Worm (Caenorhabditis elegans) whole organism, L3 larva: ENCODE measurements around the gene Y39A1C.1.

ENCODE experiments used
- R02D3.7 ChIP-seq: fragments of 150-350 bp; optimal IDR thresholded peaks from 2 replicates; lab custom pipeline; 2014; ENCODE audit warnings: missing biosample characterization, missing genetic modification characterization
- ZK546.5 ChIP-seq: sonication (generic microtip); optimal IDR thresholded peaks from 2 replicates; lab custom pipeline; 2017; ENCODE audit warnings: missing biosample characterization, missing genetic modification characterization
- ama-1 ChIP-seq: fragments of 150-350 bp; optimal IDR thresholded peaks from 2 replicates; lab custom pipeline; 2018
- ceh-16 ChIP-seq: sonication (generic microtip); optimal IDR thresholded peaks from 2 replicates; lab custom pipeline; 2017; ENCODE audit warnings: missing biosample characterization, missing genetic modification characterization
- ceh-28 ChIP-seq: fragments of 150-350 bp; optimal IDR thresholded peaks from 2 replicates; lab custom pipeline; 2014; ENCODE audit warnings: missing biosample characterization, missing genetic modification reagents, missing genetic modification characterization
- ceh-82 ChIP-seq: fragments of 150-350 bp; optimal IDR thresholded peaks from 2 replicates; lab custom pipeline; 2014; ENCODE audit warnings: missing biosample characterization, missing genetic modification characterization
- ceh-9 ChIP-seq: sonication (generic microtip); optimal IDR thresholded peaks from 2 replicates; lab custom pipeline; 2018; ENCODE audit warnings: missing biosample characterization, missing genetic modification characterization
- daf-12 ChIP-seq: fragments of 150-350 bp; optimal IDR thresholded peaks from 2 replicates; lab custom pipeline; 2014; ENCODE audit warnings: missing biosample characterization, missing genetic modification reagents, missing genetic modification characterization
- egl-27 ChIP-seq: sonication (generic microtip); optimal IDR thresholded peaks from 4 replicates; lab custom pipeline; 2017; ENCODE audit warnings: missing biosample characterization, missing genetic modification reagents, missing genetic modification characterization
- egl-5 ChIP-seq: fragments of 150-350 bp; optimal IDR thresholded peaks from 2 replicates; lab custom pipeline; 2017; ENCODE audit warnings: missing biosample characterization, missing genetic modification reagents, missing genetic modification characterization, inconsistent platforms
- elt-1 ChIP-seq: fragments of 150-350 bp; optimal IDR thresholded peaks from 2 replicates; lab custom pipeline; 2014; ENCODE audit warnings: missing biosample characterization, missing genetic modification characterization
- elt-2 ChIP-seq: sonication (generic microtip); optimal IDR thresholded peaks from 2 replicates; lab custom pipeline; 2016; ENCODE audit warnings: missing genetic modification reagents, mild to moderate bottlenecking, missing genetic modification characterization, missing compliant biosample characterization
- eor-1 ChIP-seq, 2 experiments: fragments of 150-350 bp; optimal IDR thresholded peaks; 2 replicates each; lab custom pipeline; 2014 to 2018; ENCODE audit warnings: missing biosample characterization in 2 of 2, missing genetic modification characterization in 2 of 2
- fkh-10 ChIP-seq: sonication (generic microtip); optimal IDR thresholded peaks from 2 replicates; lab custom pipeline; 2017; ENCODE audit warnings: missing biosample characterization, missing genetic modification reagents, missing genetic modification characterization
- fkh-2 ChIP-seq: fragments of 150-350 bp; optimal IDR thresholded peaks from 2 replicates; lab custom pipeline; 2014; ENCODE audit warnings: missing biosample characterization, missing genetic modification reagents, missing genetic modification characterization
- fos-1 ChIP-seq: fragments of 150-350 bp; optimal IDR thresholded peaks from 2 replicates; lab custom pipeline; 2014; ENCODE audit warnings: missing biosample characterization, missing genetic modification characterization
- hmg-11 ChIP-seq: sonication (generic microtip); optimal IDR thresholded peaks from 2 replicates; lab custom pipeline; 2016; ENCODE audit warnings: missing genetic modification characterization, missing compliant biosample characterization
- jun-1 ChIP-seq: fragments of 150-350 bp; optimal IDR thresholded peaks from 2 replicates; lab custom pipeline; 2014; ENCODE audit warnings: missing biosample characterization, missing genetic modification reagents, missing genetic modification characterization
- lin-15B ChIP-seq: fragments of 150-350 bp; optimal IDR thresholded peaks from 2 replicates; lab custom pipeline; 2014; ENCODE audit warnings: missing biosample characterization, missing genetic modification characterization
- lin-39 ChIP-seq: fragments of 150-350 bp; optimal IDR thresholded peaks from 2 replicates; lab custom pipeline; 2018; ENCODE audit warnings: missing biosample characterization, missing genetic modification reagents, missing genetic modification characterization
- lsy-12 ChIP-seq: sonication (generic microtip); optimal IDR thresholded peaks from 2 replicates; lab custom pipeline; 2016; ENCODE audit warnings: mild to moderate bottlenecking, missing genetic modification characterization, missing compliant biosample characterization
- mml-1 ChIP-seq: fragments of 150-350 bp; sonication (generic microtip); optimal IDR thresholded peaks from 3 replicates; lab custom pipeline; 2014; ENCODE audit warnings: missing biosample characterization, missing genetic modification characterization
- nfya-1 ChIP-seq: sonication (generic microtip); optimal IDR thresholded peaks from 2 replicates; lab custom pipeline; 2017; ENCODE audit warnings: missing genetic modification characterization, mild to moderate bottlenecking, missing compliant biosample characterization, antibody characterized with exemption, moderate library complexity; ENCODE audit not compliant: insufficient read depth
- nhr-11 ChIP-seq: fragments of 150-350 bp; optimal IDR thresholded peaks from 2 replicates; lab custom pipeline; 2014; ENCODE audit warnings: missing biosample characterization, missing genetic modification characterization
- nhr-12 ChIP-seq: fragments of 150-350 bp; optimal IDR thresholded peaks from 2 replicates; lab custom pipeline; 2014; ENCODE audit warnings: missing biosample characterization, missing genetic modification characterization
- nhr-23 ChIP-seq: fragments of 150-350 bp; optimal IDR thresholded peaks from 2 replicates; lab custom pipeline; 2014; ENCODE audit warnings: missing biosample characterization, missing genetic modification reagents, missing genetic modification characterization
- nhr-25 ChIP-seq: sonication (generic microtip); optimal IDR thresholded peaks from 2 replicates; lab custom pipeline; 2017; ENCODE audit warnings: missing biosample characterization, missing genetic modification characterization
- nhr-43 ChIP-seq: sonication (generic microtip); optimal IDR thresholded peaks from 2 replicates; lab custom pipeline; 2016; ENCODE audit warnings: mild to moderate bottlenecking, missing genetic modification characterization, missing compliant biosample characterization; ENCODE audit not compliant: poor library complexity, severe bottlenecking
- nhr-76 ChIP-seq: fragments of 150-350 bp; sonication (generic microtip); optimal IDR thresholded peaks from 5 replicates; lab custom pipeline; 2014; ENCODE audit warnings: missing biosample characterization, missing genetic modification characterization
- nhr-77 ChIP-seq: fragments of 150-350 bp; optimal IDR thresholded peaks from 2 replicates; lab custom pipeline; 2014; ENCODE audit warnings: missing biosample characterization, missing genetic modification characterization
- pha-4 ChIP-seq: fragments of 150-350 bp; optimal IDR thresholded peaks from 2 replicates; lab custom pipeline; 2014; ENCODE audit warnings: missing biosample characterization, missing genetic modification reagents, missing genetic modification characterization
- pqm-1 ChIP-seq: fragments of 150-350 bp; optimal IDR thresholded peaks from 2 replicates; lab custom pipeline; 2017; ENCODE audit warnings: missing biosample characterization, missing genetic modification characterization, inconsistent platforms
- skn-1 ChIP-seq: fragments of 150-350 bp; optimal IDR thresholded peaks from 2 replicates; lab custom pipeline; 2014; ENCODE audit warnings: missing biosample characterization, missing genetic modification characterization
- snpc-4 ChIP-seq: fragments of 150-350 bp; optimal IDR thresholded peaks from 2 replicates; lab custom pipeline; 2014; ENCODE audit warnings: missing biosample characterization, missing genetic modification characterization
- tbx-2 ChIP-seq: sonication (generic microtip); optimal IDR thresholded peaks from 2 replicates; lab custom pipeline; 2016; ENCODE audit warnings: mild to moderate bottlenecking, missing genetic modification characterization, missing compliant biosample characterization
- unc-39 ChIP-seq: sonication (generic microtip); optimal IDR thresholded peaks from 4 replicates; lab custom pipeline; 2017; ENCODE audit warnings: missing biosample characterization, missing genetic modification characterization
- unc-62 ChIP-seq: fragments of 150-350 bp; sonication (generic microtip); optimal IDR thresholded peaks from 4 replicates; lab custom pipeline; 2014; ENCODE audit warnings: missing biosample characterization, missing genetic modification reagents, missing genetic modification characterization
- zag-1 ChIP-seq: fragments of 150-350 bp; optimal IDR thresholded peaks from 2 replicates; lab custom pipeline; 2014; ENCODE audit warnings: missing biosample characterization, missing genetic modification characterization
- ztf-11 ChIP-seq: fragments of 150-350 bp; optimal IDR thresholded peaks from 2 replicates; lab custom pipeline; 2014; ENCODE audit warnings: missing biosample characterization, missing genetic modification characterization
- ztf-4 ChIP-seq: fragments of 150-350 bp; optimal IDR thresholded peaks from 2 replicates; lab custom pipeline; 2014; ENCODE audit warnings: missing biosample characterization, missing genetic modification characterization

Gene Y39A1C.1

DNA sequence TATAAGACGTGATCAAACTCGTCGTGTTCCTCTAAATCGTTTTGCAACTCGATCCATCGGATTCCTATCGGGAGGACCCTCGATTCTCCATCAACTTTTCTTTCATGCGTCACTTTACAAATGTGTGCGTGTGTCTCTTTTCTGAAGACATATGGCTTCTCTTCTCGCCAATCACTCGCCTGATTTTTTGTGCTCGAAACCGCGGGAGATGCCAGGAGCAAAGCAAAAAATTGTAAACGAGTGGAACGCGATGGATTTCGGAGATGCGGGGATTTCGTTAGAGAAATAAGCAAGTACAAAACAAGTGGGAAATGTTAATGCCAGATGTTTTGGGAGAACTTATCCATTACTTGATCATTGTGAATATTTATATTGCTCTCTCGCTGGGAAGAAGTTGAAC, 31.0 kb upstream of the Y39A1C.1 start:
- no peak for TF ChIP-seq pha-4
- TF ChIP-seq egl-5, result peak; percentile 4

DNA sequence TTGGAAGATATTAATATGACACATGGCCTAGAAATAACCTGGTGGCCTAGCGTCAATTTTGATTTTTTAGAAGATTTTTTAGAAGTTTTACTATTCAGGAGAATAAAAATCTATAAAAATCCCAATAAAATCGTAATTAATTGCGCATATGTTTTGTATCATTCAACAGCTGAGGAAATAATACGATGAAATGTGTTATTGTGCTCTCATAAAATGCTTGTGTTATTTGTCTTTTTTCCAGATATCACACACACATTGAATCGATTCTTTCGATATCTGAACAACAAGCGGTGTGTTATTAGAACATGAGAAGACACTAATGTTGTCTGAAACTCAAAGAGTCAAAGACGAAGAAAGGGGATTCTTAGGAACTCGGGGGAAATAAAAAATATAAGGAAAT, 30.2 kb upstream of the Y39A1C.1 start:
- TF ChIP-seq ztf-4, result no peak
- no peak for TF ChIP-seq egl-5
- TF ChIP-seq ceh-16 (tag; lab: Kevin White, UChicago), result no peak
- no peak for TF ChIP-seq lin-15B (tag; lab: Kevin White, UChicago)
- no peak for TF ChIP-seq ceh-9 (tag; lab: Kevin White, UChicago)
- TF ChIP-seq nhr-23, result no peak
- no peak for TF ChIP-seq unc-39 (tag; lab: Kevin White, UChicago)
- TF ChIP-seq ceh-82 (tag; lab: Kevin White, UChicago), result no peak
- TF ChIP-seq elt-1 (tag; lab: Kevin White, UChicago), result no peak
- no peak for TF ChIP-seq pha-4
- TF ChIP-seq egl-27 (tag; lab: Kevin White, UChicago), result no peak
- no peak for TF ChIP-seq nhr-43 (tag; lab: Kevin White, UChicago)
- no peak for TF ChIP-seq nhr-12 (tag; lab: Kevin White, UChicago)
- TF ChIP-seq skn-1 (tag; lab: Kevin White, UChicago), result no peak
- TF ChIP-seq nfya-1 (tag; lab: Kevin White, UChicago), result no peak

DNA sequence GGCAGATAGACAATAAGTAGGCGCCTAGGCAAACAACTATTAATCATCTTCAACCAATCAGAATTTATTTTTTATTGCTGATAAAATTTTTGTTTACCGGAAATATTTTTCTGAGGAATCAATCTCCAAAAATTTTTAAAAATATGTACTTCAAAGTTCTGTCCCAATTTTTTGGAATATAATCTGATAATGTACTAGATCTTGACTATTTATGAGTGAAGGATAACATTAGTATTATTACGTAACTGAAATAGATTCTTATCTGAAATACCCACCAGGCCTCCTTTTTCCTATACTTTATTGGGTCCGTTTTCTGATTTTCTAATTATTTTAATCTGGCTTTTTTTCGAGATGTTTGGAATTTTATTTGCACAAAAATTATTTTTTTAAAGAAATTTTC, 23.8 kb upstream of the Y39A1C.1 start:
- no peak for TF ChIP-seq egl-27 (tag; lab: Kevin White, UChicago)
- TF ChIP-seq lin-39 (tag; lab: Kevin White, UChicago), result no peak
- TF ChIP-seq nhr-77 (tag; lab: Kevin White, UChicago), result no peak
- no peak for TF ChIP-seq jun-1 (tag; lab: Kevin White, UChicago)
- no peak for TF ChIP-seq pha-4
- no peak for TF ChIP-seq nhr-76 (tag; lab: Kevin White, UChicago)
- no peak for TF ChIP-seq ceh-82 (tag; lab: Kevin White, UChicago)
- TF ChIP-seq ama-1 (lab: Kevin White, UChicago), result no peak
- TF ChIP-seq eor-1 (tag; optimal IDR thresholded peaks at IDR 0.05; lab: Kevin White, UChicago), result no peak
- no peak for TF ChIP-seq nhr-11
- TF ChIP-seq nfya-1 (tag; lab: Kevin White, UChicago), result no peak
- no peak for TF ChIP-seq fkh-2 (tag; lab: Kevin White, UChicago)
- TF ChIP-seq pqm-1 (tag; lab: Kevin White, UChicago), result no peak
- no peak for TF ChIP-seq fos-1 (tag; lab: Kevin White, UChicago)
- no peak for TF ChIP-seq ceh-16 (tag; lab: Kevin White, UChicago)
- TF ChIP-seq, all 47 proteins: peak for 0

DNA sequence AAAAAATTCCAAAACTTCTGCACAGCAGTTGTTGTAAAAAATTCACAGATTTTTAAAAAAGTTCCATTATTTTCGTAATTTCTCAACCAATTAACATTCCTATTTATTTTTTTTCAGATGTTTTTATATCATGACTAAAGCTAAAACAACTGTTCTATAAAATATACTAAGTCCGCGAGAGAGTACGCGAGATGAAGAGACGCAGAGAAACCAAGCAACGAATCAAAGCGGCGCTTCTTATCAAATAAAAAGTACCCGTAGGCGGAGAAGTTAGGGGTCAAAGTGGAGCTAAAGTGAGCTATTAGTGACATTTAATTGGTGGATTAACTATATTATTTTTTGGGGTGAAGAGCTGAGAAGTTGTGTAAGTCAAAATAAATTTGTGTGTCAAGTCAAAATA, 22.6 kb upstream of the Y39A1C.1 start, which contains the start of gene sbsp-1:
Gene sbsp-1 (plus strand): TSS at position 301 of the 400 bp plus-strand sequence.
- no peak for TF ChIP-seq lin-15B (tag; lab: Kevin White, UChicago)
- no peak for TF ChIP-seq nfya-1 (tag; lab: Kevin White, UChicago)
- TF ChIP-seq fos-1 (tag; lab: Kevin White, UChicago), result no peak
- no peak for TF ChIP-seq R02D3.7 (tag; lab: Kevin White, UChicago)
- no peak for TF ChIP-seq ZK546.5 (tag; lab: Kevin White, UChicago)
- TF ChIP-seq fkh-10 (GFP tag; lab: Kevin White, UChicago), result no peak

DNA sequence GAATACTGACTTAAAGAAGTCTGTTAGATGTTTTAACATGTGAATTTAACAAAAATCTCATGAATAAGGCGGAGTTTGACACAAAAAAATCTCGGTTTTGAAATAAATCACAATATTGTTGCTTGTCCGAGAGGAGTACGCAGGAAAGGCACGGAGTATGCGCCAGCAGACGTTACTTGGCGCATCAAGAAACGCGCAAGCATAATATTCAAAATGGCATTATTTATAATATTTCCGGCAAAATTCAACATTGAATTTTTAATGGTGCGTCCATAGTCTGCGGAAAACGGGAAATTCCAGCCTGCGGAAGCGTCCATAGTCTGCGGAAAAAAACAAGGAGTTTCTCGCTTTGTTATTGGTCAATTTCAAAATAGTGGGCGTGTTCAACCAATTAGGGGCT, 10.4 kb upstream of the Y39A1C.1 start, which contains the start of gene pde-12:
Gene pde-12 (minus strand): TSS at position 148 of the 400 bp plus-strand sequence.
- TF ChIP-seq pqm-1 (tag; lab: Kevin White, UChicago) (no peak), mml-1 (no peak), egl-27 (tag; lab: Kevin White, UChicago) (no peak), egl-5 (peak; percentile 1), fos-1 (tag; lab: Kevin White, UChicago) (no peak), ztf-11 (tag; lab: Kevin White, UChicago) (no peak), lin-39 (tag; lab: Kevin White, UChicago) (peak; percentile 20), skn-1 (tag; lab: Kevin White, UChicago) (peak; percentile 52), elt-2 (peak; percentile 44), ceh-28 (tag; lab: Kevin White, UChicago) (peak; percentile 51), hmg-11 (tag; lab: Kevin White, UChicago) (peak; percentile 71), nhr-77 (tag; lab: Kevin White, UChicago) (peak; percentile 56), ceh-82 (tag; lab: Kevin White, UChicago) (peak; percentile 6), snpc-4 (peak; percentile 25), jun-1 (tag; lab: Kevin White, UChicago) (peak; percentile 62), nhr-11 (no peak), daf-12 (no peak), ceh-9 (tag; lab: Kevin White, UChicago) (no peak), zag-1 (tag; lab: Kevin White, UChicago) (no peak), lsy-12 (tag; lab: Kevin White, UChicago) (peak; percentile 83), R02D3.7 (tag; lab: Kevin White, UChicago) (peak; percentile 67), tbx-2 (tag; lab: Kevin White, UChicago) (peak; percentile 83), nhr-12 (tag; lab: Kevin White, UChicago) (no peak), eor-1 (tag; optimal IDR thresholded peaks at IDR 0.05; lab: Kevin White, UChicago) (no peak), elt-1 (tag; lab: Kevin White, UChicago) (peak; percentile 44), nhr-25 (tag; lab: Kevin White, UChicago) (peak; percentile 67), nhr-23 (peak; percentile 91), ceh-16 (tag; lab: Kevin White, UChicago) (no peak), nhr-76 (tag; lab: Kevin White, UChicago) (no peak), nfya-1 (tag; lab: Kevin White, UChicago) (peak; percentile 87), fkh-2 (tag; lab: Kevin White, UChicago) (no peak), unc-62 (GFP tag; lab: Kevin White, UChicago) (no peak), ztf-4 (no peak), pha-4 (peak; percentile 82), ama-1 (lab: Kevin White, UChicago) (no peak)
